Worm (Caenorhabditis elegans): ENCODE results near the gene mth-2.

DNA sequence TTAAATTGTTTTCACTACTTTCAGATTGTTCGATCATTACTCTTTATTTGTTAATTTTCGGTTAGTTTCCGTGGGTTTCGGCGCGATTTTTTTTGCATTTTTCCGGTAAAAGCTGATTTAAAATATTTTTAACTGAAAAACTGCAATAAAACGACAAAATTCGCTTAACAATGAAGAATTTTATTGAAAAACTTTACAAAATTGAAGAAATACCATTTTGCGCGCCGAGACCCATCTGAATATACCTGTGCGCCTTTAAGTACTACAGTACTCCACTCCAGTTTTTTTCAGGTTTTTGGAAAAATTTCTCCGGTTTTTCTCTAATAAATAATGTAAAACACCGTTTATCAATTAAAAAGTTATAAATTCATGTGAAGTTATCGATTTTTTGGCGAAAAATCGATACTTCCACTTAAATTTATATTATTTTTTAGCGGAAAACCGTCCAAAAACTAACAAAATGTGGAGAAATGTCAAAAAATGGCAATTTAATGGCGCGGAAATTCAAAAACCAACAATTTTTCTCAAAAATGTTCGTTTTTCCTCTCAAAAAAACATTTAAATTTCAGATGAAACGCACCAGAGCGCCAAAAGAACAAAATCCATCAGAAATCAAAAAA is 36.8 kb upstream of the mth-2 start, which contains the start of gene C16A11.10:
- no peak for TF ChIP-seq tbx-11 (GFP tag; IDR thresholded peaks at IDR 0.05)
- no peak for TF ChIP-seq hnd-1 (tag; optimal IDR thresholded peaks at IDR 0.05)
- TF ChIP-seq ceh-36 (tag; optimal IDR thresholded peaks at IDR 0.05), result no peak
- no peak for TF ChIP-seq ets-7 (tag; optimal IDR thresholded peaks at IDR 0.05)
- no peak for TF ChIP-seq ceh-13 (GFP tag; optimal IDR thresholded peaks at IDR 0.05)

Data from whole organism, early embryonic.